Fruit fly (Drosophila melanogaster) whole organism, embryonic: ENCODE measurements around the gene capu.
A peak's percentile ranks its signal among the peaks of the same experiment; 100 is the strongest.

Experiments
- Awh ChIP-seq: fragments of 200-800 bp; sonication (Bioruptor generic); IDR thresholded peaks from 2 replicates; pipeline ENCODE4, ENCODE4 v1.3.6; 2022; ENCODE audit warnings: missing biosample characterization, missing genetic modification characterization
- CG10209 ChIP-seq: fragments of 200-800 bp; sonication (Bioruptor generic); optimal IDR thresholded peaks from 3 replicates; lab custom pipeline; 2017; ENCODE audit warnings: missing biosample characterization, mild to moderate bottlenecking, missing genetic modification characterization, missing genetic modification reagents
- CG10979 ChIP-seq: fragments of 200-800 bp; sonication (Bioruptor generic); optimal IDR thresholded peaks from 2 replicates; lab custom pipeline; 2018; ENCODE audit warnings: missing biosample characterization, mild to moderate bottlenecking, missing genetic modification characterization, moderate library complexity
- CG1233 ChIP-seq: fragments of 200-800 bp; sonication (Bioruptor generic); optimal IDR thresholded peaks from 4 replicates; lab custom pipeline; 2018; ENCODE audit warnings: missing biosample characterization, mild to moderate bottlenecking, missing genetic modification characterization
- CG12391 ChIP-seq: fragments of 200-800 bp; sonication (Bioruptor generic); optimal IDR thresholded peaks from 3 replicates; lab custom pipeline; 2018; ENCODE audit warnings: missing biosample characterization, mild to moderate bottlenecking, missing genetic modification characterization, moderate library complexity
- CG13424 ChIP-seq: fragments of 200-800 bp; sonication (Bioruptor generic); optimal IDR thresholded peaks from 2 replicates; lab custom pipeline; 2019; ENCODE audit warnings: missing biosample characterization, mild to moderate bottlenecking, missing genetic modification characterization, moderate library complexity
- CG13624 ChIP-seq: fragments of 200-800 bp; sonication (Bioruptor generic); optimal IDR thresholded peaks from 2 replicates; lab custom pipeline; 2016; ENCODE audit warnings: missing biosample characterization, missing genetic modification characterization
- CG15601 ChIP-seq: fragments of 200-800 bp; sonication (Bioruptor generic); optimal IDR thresholded peaks from 3 replicates; lab custom pipeline; 2019; ENCODE audit warnings: missing biosample characterization, mild to moderate bottlenecking, missing genetic modification characterization, moderate library complexity
- CG17328 ChIP-seq: fragments of 200-800 bp; sonication (Bioruptor generic); IDR thresholded peaks from 2 replicates; pipeline ENCODE4 v1.3.6; 2022; ENCODE audit warnings: missing biosample characterization, missing genetic modification characterization
- CG17802 ChIP-seq: fragments of 200-800 bp; sonication (Bioruptor generic); optimal IDR thresholded peaks from 2 replicates; lab custom pipeline; 2018; ENCODE audit warnings: missing biosample characterization, mild to moderate bottlenecking, missing genetic modification characterization, moderate library complexity
- CG17829 ChIP-seq: fragments of 200-800 bp; optimal IDR thresholded peaks from 2 replicates; lab custom pipeline; 2019; ENCODE audit warnings: missing biosample characterization, mild to moderate bottlenecking, missing genetic modification characterization, moderate library complexity
- CG3726 ChIP-seq: fragments of 200-800 bp; sonication (Bioruptor generic); IDR thresholded peaks from 3 replicates; pipeline ENCODE4, ENCODE4 v1.3.6; 2022; ENCODE audit warnings: missing biosample characterization, missing genetic modification characterization
- CG9215 ChIP-seq: fragments of 200-800 bp; sonication (Bioruptor generic); IDR thresholded peaks from 2 replicates; pipeline ENCODE4 v1.3.6; 2022; ENCODE audit warnings: missing biosample characterization, missing genetic modification characterization
- CG9727 ChIP-seq: fragments of 200-800 bp; sonication (Bioruptor generic); optimal IDR thresholded peaks from 3 replicates; lab custom pipeline; 2017; ENCODE audit warnings: missing biosample characterization, mild to moderate bottlenecking, missing genetic modification characterization
- Dp ChIP-seq: fragments of 200-800 bp; sonication (Bioruptor generic); optimal IDR thresholded peaks from 2 replicates; lab custom pipeline; 2018; ENCODE audit warnings: missing biosample characterization, mild to moderate bottlenecking, missing genetic modification characterization, moderate library complexity
- Ets65A ChIP-seq: fragments of 200-800 bp; sonication (Bioruptor generic); peaks from one replicate; lab custom pipeline; 2016; ENCODE audit warnings: missing biosample characterization, missing genetic modification characterization
- Ets97D ChIP-seq: fragments of 200-800 bp; sonication (Bioruptor generic); optimal IDR thresholded peaks from 3 replicates; lab custom pipeline; 2016; ENCODE audit warnings: missing biosample characterization, missing genetic modification characterization
- Fer2 ChIP-seq: fragments of 200-800 bp; sonication (Bioruptor generic); optimal IDR thresholded peaks from 2 replicates; lab custom pipeline; 2018; ENCODE audit warnings: missing biosample characterization, mild to moderate bottlenecking, missing genetic modification characterization, moderate library complexity
- HHEX ChIP-seq: fragments of 200-800 bp; sonication (Bioruptor generic); optimal IDR thresholded peaks from 3 replicates; lab custom pipeline; 2017; ENCODE audit warnings: missing biosample characterization, mild to moderate bottlenecking, missing genetic modification characterization, missing genetic modification reagents
- Hr51 ChIP-seq, 2 experiments: fragments of 200-800 bp; sonication (Bioruptor generic); optimal IDR thresholded peaks; 2 replicates in 1 of 2; 3 replicates in 1 of 2; lab custom pipeline; 2016 to 2018; ENCODE audit warnings: missing biosample characterization in 2 of 2, missing genetic modification characterization in 2 of 2, mild to moderate bottlenecking in 1 of 2, moderate library complexity in 1 of 2
- Hr78 ChIP-seq, 2 experiments: fragments of 200-800 bp in 1 of 2; fragments of >200 bp in 1 of 2; sonication (Bioruptor generic) in 1 of 2; optimal IDR thresholded peaks; 2 replicates each; lab custom pipeline; 2017 to 2019; ENCODE audit warnings: missing biosample characterization in 2 of 2, missing genetic modification characterization in 2 of 2, mild to moderate bottlenecking in 1 of 2, moderate library complexity in 1 of 2
- Mes4 ChIP-seq: fragments of 200-800 bp; sonication (Bioruptor generic); optimal IDR thresholded peaks from 2 replicates; lab custom pipeline; 2016; ENCODE audit warnings: missing biosample characterization, missing genetic modification characterization
- NC2α ChIP-seq: fragments of 200-800 bp; sonication (Bioruptor generic); optimal IDR thresholded peaks from 2 replicates; lab custom pipeline; 2016; ENCODE audit warnings: missing biosample characterization, missing genetic modification characterization
- NfI ChIP-seq: fragments of 200-800 bp; sonication (Bioruptor generic); optimal IDR thresholded peaks from 3 replicates; lab custom pipeline; 2018; ENCODE audit warnings: missing biosample characterization, mild to moderate bottlenecking, missing genetic modification characterization, moderate library complexity
- Sox100B ChIP-seq: fragments of 200-800 bp; sonication (Bioruptor generic); optimal IDR thresholded peaks from 3 replicates; lab custom pipeline; 2018; ENCODE audit warnings: missing biosample characterization, mild to moderate bottlenecking, missing genetic modification characterization
- Stat92E ChIP-seq, 3 experiments: fragments of >200 bp in 2 of 3; fragments of 200-800 bp in 1 of 3; sonication (Bioruptor generic) in 1 of 3; optimal IDR thresholded peaks; 2 replicates each; lab custom pipeline; 2017 to 2019; ENCODE audit warnings: missing biosample characterization in 3 of 3, missing genetic modification characterization in 3 of 3, mild to moderate bottlenecking in 1 of 3, moderate library complexity in 1 of 3
- Xrp1 ChIP-seq: fragments of 200-800 bp; sonication (Bioruptor generic); IDR thresholded peaks from 2 replicates; pipeline ENCODE4 v1.3.6; 2022; ENCODE audit warnings: missing biosample characterization, missing genetic modification characterization
- az2 ChIP-seq: fragments of 200-800 bp; sonication (Bioruptor generic); optimal IDR thresholded peaks from 3 replicates; lab custom pipeline; 2016; ENCODE audit warnings: missing biosample characterization, missing genetic modification characterization
- bsh ChIP-seq, 2 experiments: fragments of 200-800 bp; sonication (Bioruptor generic); optimal IDR thresholded peaks; 2 replicates each; lab custom pipeline; 2017 to 2018; ENCODE audit warnings: mild to moderate bottlenecking in 2 of 2, missing biosample characterization in 2 of 2, missing genetic modification characterization in 2 of 2, moderate library complexity in 1 of 2
- dm ChIP-seq: fragments of 200-800 bp; sonication (Bioruptor generic); optimal IDR thresholded peaks from 3 replicates; lab custom pipeline; 2016; ENCODE audit warnings: missing biosample characterization, missing genetic modification characterization
- en ChIP-seq: fragments of 200-800 bp; sonication (Bioruptor generic); optimal IDR thresholded peaks from 2 replicates; lab custom pipeline; 2016; ENCODE audit warnings: missing biosample characterization, missing genetic modification characterization
- eve ChIP-seq, 2 experiments: fragments of >200 bp; optimal IDR thresholded peaks; 2 replicates each; lab custom pipeline; 2017; ENCODE audit warnings: missing biosample characterization in 2 of 2, missing genetic modification characterization in 2 of 2
- exex ChIP-seq: fragments of 200-800 bp; sonication (Bioruptor generic); optimal IDR thresholded peaks from 4 replicates; lab custom pipeline; 2018; ENCODE audit warnings: missing biosample characterization, mild to moderate bottlenecking, missing genetic modification characterization, moderate library complexity
- fd64A ChIP-seq: fragments of 200-800 bp; sonication (Bioruptor generic); optimal IDR thresholded peaks from 3 replicates; lab custom pipeline; 2018; ENCODE audit warnings: missing biosample characterization, mild to moderate bottlenecking, missing genetic modification characterization
- her ChIP-seq: fragments of 200-800 bp; sonication (Bioruptor generic); optimal IDR thresholded peaks from 2 replicates; lab custom pipeline; 2016; ENCODE audit warnings: missing biosample characterization, missing genetic modification characterization
- jing ChIP-seq: fragments of 200-800 bp; sonication (Bioruptor generic); optimal IDR thresholded peaks from 2 replicates; lab custom pipeline; 2018; ENCODE audit warnings: missing biosample characterization, mild to moderate bottlenecking, missing genetic modification characterization
- ken ChIP-seq: fragments of 200-800 bp; sonication (Bioruptor generic); IDR thresholded peaks from 3 replicates; pipeline ENCODE4 v1.3.6; 2022; ENCODE audit warnings: missing biosample characterization, missing genetic modification characterization
- klu ChIP-seq: fragments of 200-800 bp; sonication (Bioruptor generic); IDR thresholded peaks from 2 replicates; pipeline ENCODE4 v1.3.6; 2022; ENCODE audit warnings: missing biosample characterization, missing genetic modification characterization
- lilli ChIP-seq: fragments of 200-800 bp; sonication (Bioruptor generic); optimal IDR thresholded peaks from 3 replicates; lab custom pipeline; 2016; ENCODE audit warnings: missing biosample characterization, missing genetic modification characterization
- nerfin-1 ChIP-seq: fragments of 200-800 bp; sonication (Bioruptor generic); optimal IDR thresholded peaks from 3 replicates; lab custom pipeline; 2019; ENCODE audit warnings: missing biosample characterization, mild to moderate bottlenecking, missing genetic modification characterization, moderate library complexity
- onecut ChIP-seq: fragments of 200-800 bp; sonication (Bioruptor generic); IDR thresholded peaks from 2 replicates; pipeline ENCODE4 v1.3.6; 2022; ENCODE audit warnings: missing biosample characterization, missing genetic modification characterization
- pan ChIP-seq, 4 experiments: fragments of >200 bp in 3 of 4; fragments of 200-800 bp in 1 of 4; sonication (Bioruptor generic) in 1 of 4; optimal IDR thresholded peaks in 3 of 4; IDR thresholded peaks in 1 of 4; 2 replicates each; pipeline versions ENCODE4 v1.3.6 to Lab custom; 2017 to 2022; ENCODE audit warnings: missing biosample characterization in 2 of 4, missing genetic modification characterization in 2 of 4, mixed read lengths in 1 of 4
- pb ChIP-seq: fragments of 200-800 bp; sonication (Bioruptor generic); optimal IDR thresholded peaks from 3 replicates; lab custom pipeline; 2016; ENCODE audit warnings: missing biosample characterization, missing genetic modification characterization
- pnt ChIP-seq: fragments of 200-800 bp; sonication (Bioruptor generic); optimal IDR thresholded peaks from 3 replicates; lab custom pipeline; 2016; ENCODE audit warnings: missing biosample characterization, missing genetic modification characterization
- row ChIP-seq: fragments of 200-800 bp; sonication (Bioruptor generic); IDR thresholded peaks from 3 replicates; pipeline ENCODE4 v1.3.6; 2022; ENCODE audit warnings: missing biosample characterization, missing genetic modification characterization
- sc ChIP-seq, 3 experiments: fragments of >200 bp in 2 of 3; fragments of 200-800 bp in 1 of 3; sonication (Bioruptor generic) in 1 of 3; optimal IDR thresholded peaks; 2 replicates in 2 of 3; 3 replicates in 1 of 3; lab custom pipeline; 2017; ENCODE audit warnings: mild to moderate bottlenecking in 1 of 3, missing biosample characterization in 1 of 3, missing genetic modification characterization in 1 of 3, missing genetic modification reagents in 1 of 3
- sisA ChIP-seq: fragments of 200-800 bp; sonication (Bioruptor generic); IDR thresholded peaks from 2 replicates; pipeline ENCODE4 v1.3.6; 2022; ENCODE audit warnings: missing biosample characterization, missing genetic modification characterization
- ssp ChIP-seq: fragments of 200-800 bp; sonication (Bioruptor generic); IDR thresholded peaks from 2 replicates; pipeline ENCODE4 v1.3.6; 2022; ENCODE audit warnings: missing biosample characterization, missing genetic modification characterization
- tin ChIP-seq: fragments of 200-800 bp; sonication (Bioruptor generic); optimal IDR thresholded peaks from 3 replicates; lab custom pipeline; 2016; ENCODE audit warnings: missing biosample characterization, missing genetic modification characterization

The capu gene

DNA sequence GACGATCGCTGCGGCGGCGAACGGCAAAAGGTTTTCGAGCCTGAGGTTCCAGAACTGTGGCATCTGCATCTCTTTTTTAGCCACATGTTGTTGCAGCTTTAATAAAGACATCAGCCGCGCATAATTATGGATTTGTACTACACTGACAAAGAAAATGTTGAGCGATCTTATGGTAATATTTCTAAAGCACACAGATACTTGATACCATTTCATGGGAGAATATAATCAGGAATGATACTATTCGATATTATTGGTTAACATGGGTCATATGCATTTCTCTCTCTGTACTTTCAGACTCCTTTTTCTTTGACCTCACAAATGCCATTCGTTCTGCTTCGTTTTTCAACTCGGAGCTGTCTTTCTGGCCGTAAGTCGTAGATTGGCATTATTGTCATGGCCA lies 50.5 kb downstream of the capu start (continued):
- TF ChIP-seq Hr78 (GFP tag; optimal IDR thresholded peaks at IDR 0.05; lab: Kevin White, UChicago) (no peak), CG1233 (GFP tag; lab: Kevin White, UChicago) (no peak), nerfin-1 (tag; lab: Kevin White, UChicago) (peak; percentile 42), CG17802 (tag; lab: Kevin White, UChicago) (no peak), Mes4 (GFP tag; lab: Kevin White, UChicago) (peak; percentile 23), CG3726 (GFP tag; lab: Robert Waterston, UW) (no peak), eve (GFP tag; optimal IDR thresholded peaks at IDR 0.05; lab: Kevin White, UChicago) (peak in 1 of 2 experiments; percentile 40), en (GFP tag; lab: Kevin White, UChicago) (peak; percentile 15), CG10209 (GFP tag; lab: Kevin White, UChicago) (no peak), Fer2 (tag; lab: Kevin White, UChicago) (no peak), CG12391 (tag; lab: Kevin White, UChicago) (peak; percentile 58), Dp (GFP tag; lab: Kevin White, UChicago) (no peak), CG9215 (no peak), Ets97D (GFP tag; lab: Kevin White, UChicago) (no peak), ssp (GFP tag; lab: Robert Waterston, UW) (0 out of 2 replicates have a peak, but pooled peaks have one; percentile 20), jing (GFP tag; lab: Kevin White, UChicago) (peak; percentile 20), pnt (GFP tag; lab: Kevin White, UChicago) (peak; percentile 56), exex (tag; lab: Kevin White, UChicago) (no peak), CG10979 (tag; lab: Kevin White, UChicago) (peak; percentile 79), CG13424 (tag; lab: Kevin White, UChicago) (peak; percentile 51), onecut (GFP tag; lab: Robert Waterston, UW) (no peak), sisA (GFP tag; lab: Robert Waterston, UW) (peak; percentile 53), lilli (GFP tag; lab: Kevin White, UChicago) (peak; percentile 8), Xrp1 (GFP tag; lab: Robert Waterston, UW) (peak; percentile 70), sc (optimal IDR thresholded peaks at IDR 0.05; lab: Kevin White, UChicago) (no peak), sc (GFP tag; optimal IDR thresholded peaks at IDR 0.05; lab: Kevin White, UChicago) (peak; percentile 35), HHEX (no peak), fd64A (GFP tag; lab: Kevin White, UChicago) (no peak), CG17328 (GFP tag; lab: Robert Waterston, UW) (peak; percentile 65), Ets65A (peak; percentile 22), CG13624 (GFP tag; lab: Kevin White, UChicago) (no peak), az2 (GFP tag; lab: Kevin White, UChicago) (peak; percentile 54), Sox100B (GFP tag; lab: Kevin White, UChicago) (peak; percentile 2), Awh (GFP tag; lab: Robert Waterston, UW) (0 out of 2 replicates have a peak, but pooled peaks have one; percentile 13), pan (optimal IDR thresholded peaks at IDR 0.05; lab: Kevin White, UChicago) (no peak), pan (GFP tag; optimal IDR thresholded peaks at IDR 0.05 in 1 of 2, IDR thresholded peaks at IDR 0.05 in 1 of 2) (no peak), dm (GFP tag; lab: Kevin White, UChicago) (peak; percentile 6), NfI (GFP tag; lab: Kevin White, UChicago) (peak; percentile 0), CG17829 (tag; lab: Kevin White, UChicago) (peak; percentile 68), NC2α (GFP tag; lab: Kevin White, UChicago) (no peak), klu (GFP tag; lab: Robert Waterston, UW) (no peak), Hr51 (GFP tag; optimal IDR thresholded peaks at IDR 0.05; lab: Kevin White, UChicago) (peak in 1 of 2 experiments; percentile 32), her (GFP tag; lab: Kevin White, UChicago) (no peak), row (GFP tag; lab: Robert Waterston, UW) (peak; percentile 52; the same call in 2 of the 3 replicates), CG9727 (peak; percentile 56), tin (GFP tag; lab: Kevin White, UChicago) (peak; percentile 63), ken (GFP tag; lab: Robert Waterston, UW) (0 out of 3 replicates have a peak, but pooled peaks have one; percentile 20), pb (no peak), bsh (GFP tag; optimal IDR thresholded peaks at IDR 0.05; lab: Kevin White, UChicago) (peak in 1 of 2 experiments; percentile 84), CG15601 (tag; lab: Kevin White, UChicago) (peak; percentile 66), Stat92E (GFP tag; optimal IDR thresholded peaks at IDR 0.05; lab: Kevin White, UChicago) (peak in 1 of 3 experiments; percentile 0)
